Fruit fly (Drosophila melanogaster): Measurements from ENCODE around the gene Creld.

Gene Creld

DNA sequence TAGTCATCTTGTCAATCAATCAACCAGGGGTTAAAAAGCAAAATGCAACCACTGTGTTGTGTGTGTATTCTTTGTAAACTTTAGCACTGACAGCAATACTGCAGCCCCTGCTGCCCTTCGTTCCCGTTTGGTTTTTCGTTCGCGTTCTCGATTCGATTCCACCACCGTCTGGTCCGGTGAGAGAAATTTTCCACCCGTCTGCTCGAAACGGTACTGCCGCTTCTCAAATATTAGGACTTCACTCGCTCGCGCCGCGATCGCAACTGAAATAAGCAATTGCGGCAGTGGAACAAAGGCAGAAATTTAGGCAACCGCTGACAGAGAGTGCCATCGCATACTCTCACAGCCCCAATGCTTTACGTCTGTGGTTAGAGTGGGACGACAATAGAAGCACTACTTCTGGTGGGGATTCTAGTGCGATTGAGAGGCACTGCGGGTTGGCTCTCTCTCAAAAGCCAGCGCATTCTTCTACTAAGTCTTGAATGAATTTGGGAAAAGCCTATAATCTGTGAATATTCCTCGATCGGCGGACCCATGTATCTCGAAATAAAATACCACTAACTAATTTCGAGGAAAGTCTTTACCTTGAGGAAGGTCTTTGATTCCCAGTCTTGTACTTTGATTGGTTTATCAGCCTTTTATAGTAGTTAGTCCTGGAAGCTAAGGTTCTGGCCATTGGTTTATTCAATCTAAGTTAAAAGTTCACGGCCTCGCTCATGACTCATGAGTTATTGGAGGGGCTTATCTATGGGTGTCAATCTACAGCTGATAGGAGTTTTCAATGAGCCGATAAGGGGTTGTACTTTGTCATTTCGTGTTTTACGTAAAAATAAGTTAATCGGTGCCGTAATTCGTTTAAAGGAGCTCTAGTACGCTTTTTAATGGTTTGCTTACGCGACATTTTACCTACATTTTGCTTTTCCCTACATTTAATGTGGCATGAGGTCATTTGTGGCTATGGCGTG is 27.1 kb downstream of the Creld start:
- TF ChIP-seq lz (GFP tag; optimal IDR thresholded peaks at IDR 0.05): peak; percentile 25
- TF ChIP-seq fd59A (GFP tag; optimal IDR thresholded peaks at IDR 0.05): no peak
- no peak for TF ChIP-seq Smox (GFP tag; optimal IDR thresholded peaks at IDR 0.05)
- TF ChIP-seq CG6808 (GFP tag; optimal IDR thresholded peaks at IDR 0.05): peak; percentile 57
- no peak for TF ChIP-seq acj6 (GFP tag; optimal IDR thresholded peaks at IDR 0.05)
- TF ChIP-seq CG6792 (GFP tag; optimal IDR thresholded peaks at IDR 0.05): peak; percentile 6
- TF ChIP-seq Lpt (GFP tag; optimal IDR thresholded peaks at IDR 0.05): peak; percentile 21
- TF ChIP-seq CG8119 (GFP tag; IDR thresholded peaks at IDR 0.05): peak; percentile 66
- TF ChIP-seq ss (GFP tag; optimal IDR thresholded peaks at IDR 0.05): peak; percentile 19 to 50
- no peak for TF ChIP-seq CG11762 (GFP tag; optimal IDR thresholded peaks at IDR 0.05; ENCODE audit: insufficient read depth)
- peak; percentile 8 for TF ChIP-seq Blimp-1 (GFP tag; optimal IDR thresholded peaks at IDR 0.05)
- peak; percentile 8 for TF ChIP-seq CG8319 (GFP tag; optimal IDR thresholded peaks at IDR 0.05)
- TF ChIP-seq CG10669 (GFP tag; optimal IDR thresholded peaks at IDR 0.05): no peak
- no peak for TF ChIP-seq Ets21C (GFP tag; optimal IDR thresholded peaks at IDR 0.05)
- no peak for TF ChIP-seq CG10631 (GFP tag; optimal IDR thresholded peaks at IDR 0.05)
- TF ChIP-seq CG3032 (tag; optimal IDR thresholded peaks at IDR 0.05): no peak
- peak; percentile 40 for TF ChIP-seq CG1621 (tag; optimal IDR thresholded peaks at IDR 0.05)
- peak in 1 of 2 experiments; percentile 10 for TF ChIP-seq salr (GFP tag; optimal IDR thresholded peaks at IDR 0.05)
- TF ChIP-seq CG15336 (GFP tag; IDR thresholded peaks at IDR 0.05): peak; percentile 47; the same call in 1 of the 2 replicates
- TF ChIP-seq Ets96B (tag; optimal IDR thresholded peaks at IDR 0.05): peak; percentile 18
- no peak for TF ChIP-seq CG31627 (GFP tag; optimal IDR thresholded peaks at IDR 0.05)
- TF ChIP-seq OdsH (GFP tag; optimal IDR thresholded peaks at IDR 0.05): no peak
- peak; percentile 63 for TF ChIP-seq CG9139 (GFP tag; optimal IDR thresholded peaks at IDR 0.05)
- no peak for TF ChIP-seq CG4318 (GFP tag; optimal IDR thresholded peaks at IDR 0.05)
- peak; percentile 83 for TF ChIP-seq Eip78C (GFP tag)
- TF ChIP-seq Eip75B (GFP tag; optimal IDR thresholded peaks at IDR 0.05): peak; percentile 37
- TF ChIP-seq CG16779 (tag; optimal IDR thresholded peaks at IDR 0.05): peak; percentile 80
- TF ChIP-seq cyc (GFP tag; optimal IDR thresholded peaks at IDR 0.05): peak; percentile 11
- peak; percentile 74 for TF ChIP-seq dsx (GFP tag; optimal IDR thresholded peaks at IDR 0.05; ENCODE audit: poor library complexity, severe bottlenecking)
- peak; percentile 96 for TF ChIP-seq Sox14 (GFP tag; optimal IDR thresholded peaks at IDR 0.05)
- no peak for TF ChIP-seq pdm3 (GFP tag; optimal IDR thresholded peaks at IDR 0.05)
- no peak for TF ChIP-seq fd85E (GFP tag; optimal IDR thresholded peaks at IDR 0.05)
- TF ChIP-seq CG7368 (GFP tag; optimal IDR thresholded peaks at IDR 0.05): no peak
- TF ChIP-seq Gug (GFP tag; IDR thresholded peaks at IDR 0.05): peak; percentile 36; the same call in 1 of the 2 replicates
- peak; percentile 75 for TF ChIP-seq vri (GFP tag; optimal IDR thresholded peaks at IDR 0.05)
- no peak for TF ChIP-seq CG11294 (GFP tag; IDR thresholded peaks at IDR 0.05)
- peak; percentile 85 for TF ChIP-seq net (GFP tag; optimal IDR thresholded peaks at IDR 0.05)
- TF ChIP-seq CG6163 (GFP tag; IDR thresholded peaks at IDR 0.05): peak; percentile 69
- TF ChIP-seq CG34406 (GFP tag; optimal IDR thresholded peaks at IDR 0.05): no peak
- no peak for TF ChIP-seq Hr38 (GFP tag; optimal IDR thresholded peaks at IDR 0.05)
- TF ChIP-seq Sox15 (GFP tag; optimal IDR thresholded peaks at IDR 0.05): no peak
- TF ChIP-seq fkh (GFP tag; optimal IDR thresholded peaks at IDR 0.05): no peak
- peak; percentile 12 for TF ChIP-seq spab (GFP tag; optimal IDR thresholded peaks at IDR 0.05)
- TF ChIP-seq Eip93F (GFP tag; optimal IDR thresholded peaks at IDR 0.05): peak; percentile 83
- peak; percentile 87 for TF ChIP-seq Sox102F (GFP tag; optimal IDR thresholded peaks at IDR 0.05)
- TF ChIP-seq CG11902 (GFP tag; optimal IDR thresholded peaks at IDR 0.05): no peak
- TF ChIP-seq svp (GFP tag): peak; percentile 87
- no peak for TF ChIP-seq CG8632 (GFP tag; optimal IDR thresholded peaks at IDR 0.05)
- TF ChIP-seq Hr4 (GFP tag; optimal IDR thresholded peaks at IDR 0.05): no peak
- peak; percentile 49 for TF ChIP-seq topi (GFP tag; optimal IDR thresholded peaks at IDR 0.05)

All from whole organism, prepupa.